Worm (Caenorhabditis elegans) whole organism, midembryonic: ENCODE measurements around the gene fbxa-210.

Source experiments
- flt-1 ChIP-seq: fragments of 200-800 bp; sonication (Bioruptor generic); IDR thresholded peaks from 2 replicates; pipeline ENCODE4 v1.3.6; 2022; ENCODE audit warnings: missing genetic modification characterization, missing compliant biosample characterization
- klf-2 ChIP-seq: fragments of 200-800 bp; sonication (Bioruptor generic); conservative IDR thresholded peaks from 2 replicates; pipeline ENCODE4 v1.3.6; 2022; ENCODE audit warnings: missing genetic modification reagents, missing genetic modification characterization, missing compliant biosample characterization
- ref-1 ChIP-seq: fragments of 200-800 bp; sonication (Bioruptor generic); conservative IDR thresholded peaks from 2 replicates; pipeline ENCODE4 v1.3.6; 2022; ENCODE audit warnings: missing genetic modification reagents, missing genetic modification characterization, missing compliant biosample characterization
- tab-1 ChIP-seq: fragments of 200-800 bp; sonication (Bioruptor generic); IDR thresholded peaks from 2 replicates; pipeline ENCODE4 v1.3.6; 2022; ENCODE audit warnings: missing genetic modification characterization, missing compliant biosample characterization

- TF ChIP-seq klf-2 (GFP tag; lab: Robert Waterston, UW) = no peak
- TF ChIP-seq ref-1 (GFP tag; lab: Robert Waterston, UW) = no peak
- TF ChIP-seq flt-1 = no peak
- no peak for TF ChIP-seq tab-1 (GFP tag; lab: Robert Waterston, UW)
These were observed 2.0 kb downstream of the fbxa-210 start, which contains the start of gene fbxa-211 for ce11 chrV:18127192-18127591.
